Fruit fly (Drosophila melanogaster): Measurements from ENCODE around the gene Scsalpha1.

The Scsalpha1 gene

DNA sequence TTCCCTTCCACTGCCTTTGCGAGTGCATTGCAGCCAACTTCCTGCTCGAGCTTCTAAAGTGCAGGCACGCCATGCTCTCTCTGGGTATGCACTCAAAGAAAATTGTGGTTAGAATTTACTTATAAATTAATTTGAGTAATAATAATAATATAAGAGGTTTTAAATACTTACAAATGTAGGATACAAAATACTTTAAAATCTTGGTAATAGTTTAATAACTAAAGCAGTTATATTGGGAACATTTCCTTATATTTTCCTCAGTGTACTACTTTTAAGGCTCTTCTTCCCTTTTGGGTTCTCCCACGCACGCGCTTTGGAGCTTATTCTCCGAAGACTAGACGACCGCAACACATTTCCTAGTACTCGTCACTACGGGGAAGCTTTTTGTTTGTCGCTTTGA lies 12.5 kb downstream of the Scsalpha1 start (continued):
- TF ChIP-seq sisA (GFP tag; IDR thresholded peaks at IDR 0.05) (peak; percentile 68), ara (GFP tag; IDR thresholded peaks at IDR 0.05) (peak; percentile 56; the same call in 1 of the 2 replicates), knrl (GFP tag; IDR thresholded peaks at IDR 0.05; ENCODE audit: partially characterized antibody) (no peak), CG1647 (GFP tag; optimal IDR thresholded peaks at IDR 0.05) (no peak), CG9727 (GFP tag; optimal IDR thresholded peaks at IDR 0.05) (peak; percentile 84), Nf-YB (GFP tag; optimal IDR thresholded peaks at IDR 0.05) (peak; percentile 62), CG1792 (GFP tag; optimal IDR thresholded peaks at IDR 0.05) (no peak), Aef1 (GFP tag; IDR thresholded peaks at IDR 0.05) (peak; percentile 70), ems (GFP tag; optimal IDR thresholded peaks at IDR 0.05) (no peak), CG8281 (tag; optimal IDR thresholded peaks at IDR 0.05) (no peak), CG10462 (GFP tag; optimal IDR thresholded peaks at IDR 0.05) (peak; percentile 57), exex (tag; optimal IDR thresholded peaks at IDR 0.05) (peak; percentile 42), ken (GFP tag; IDR thresholded peaks at IDR 0.05) (peak; percentile 50; the same call in 1 of the 3 replicates), E2f1 (GFP tag; IDR thresholded peaks at IDR 0.05) (peak; percentile 80), C15 (GFP tag; IDR thresholded peaks at IDR 0.05) (peak; percentile 55; the same call in 1 of the 3 replicates), her (GFP tag; optimal IDR thresholded peaks at IDR 0.05) (no peak), mld (GFP tag; IDR thresholded peaks at IDR 0.05; ENCODE audit: partially characterized antibody) (no peak), CG4730 (GFP tag; IDR thresholded peaks at IDR 0.05) (peak; percentile 63), sim (GFP tag; IDR thresholded peaks at IDR 0.05) (peak; percentile 61; the same call in 1 of the 2 replicates), CG15696 (tag; optimal IDR thresholded peaks at IDR 0.05) (peak; percentile 49), Adf1 (GFP tag; IDR thresholded peaks at IDR 0.05) (peak; percentile 48; the same call in 1 of the 2 replicates), ATbp (GFP tag; optimal IDR thresholded peaks at IDR 0.05) (peak; percentile 77), CG18619 (GFP tag; optimal IDR thresholded peaks at IDR 0.05) (peak; percentile 80), CG3838 (GFP tag; optimal IDR thresholded peaks at IDR 0.05) (no peak), ro (GFP tag; IDR thresholded peaks at IDR 0.05) (no peak), trh (GFP tag; optimal IDR thresholded peaks at IDR 0.05) (peak; percentile 54), CG14965 (GFP tag; optimal IDR thresholded peaks at IDR 0.05; ENCODE audit: borderline replicate concordance) (no peak), CG11456 (GFP tag; IDR thresholded peaks at IDR 0.05) (peak; percentile 70; the same call in 2 of the 3 replicates), jumu (GFP tag; optimal IDR thresholded peaks at IDR 0.05) (no peak), amos (GFP tag; IDR thresholded peaks at IDR 0.05; ENCODE audit: partially characterized antibody) (no peak), fd96Cb (tag; optimal IDR thresholded peaks at IDR 0.05) (peak; percentile 83), sob (GFP tag; IDR thresholded peaks at IDR 0.05) (peak; percentile 58; the same call in 1 of the 2 replicates), vnd (GFP tag; IDR thresholded peaks at IDR 0.05; ENCODE audit: partially characterized antibody) (no peak), CG11560 (tag; IDR thresholded peaks at IDR 0.05) (peak; percentile 56; the same call in 1 of the 3 replicates), CG30431 (GFP tag; optimal IDR thresholded peaks at IDR 0.05) (peak; percentile 26), Atf6 (GFP tag; IDR thresholded peaks at IDR 0.05) (peak; percentile 91), cg (GFP tag; optimal IDR thresholded peaks at IDR 0.05) (no peak), Fer3 (tag; optimal IDR thresholded peaks at IDR 0.05) (peak; percentile 89), Jarid2 (GFP tag; optimal IDR thresholded peaks at IDR 0.05) (peak; percentile 43), Elba2 (GFP tag; optimal IDR thresholded peaks at IDR 0.05) (no peak), tgo (GFP tag; IDR thresholded peaks at IDR 0.05) (peak; percentile 85), ssp (GFP tag; IDR thresholded peaks at IDR 0.05) (peak; percentile 47; the same call in 1 of the 2 replicates), CG32772 (GFP tag; IDR thresholded peaks at IDR 0.05) (peak; percentile 78), ftz-f1 (GFP tag; optimal IDR thresholded peaks at IDR 0.05) (no peak), MESR4 (GFP tag; optimal IDR thresholded peaks at IDR 0.05) (peak; percentile 6), Sox102F (GFP tag; optimal IDR thresholded peaks at IDR 0.05) (peak; percentile 88), CG15269 (tag; optimal IDR thresholded peaks at IDR 0.05) (peak; percentile 92), CG1233 (GFP tag; optimal IDR thresholded peaks at IDR 0.05) (peak; percentile 17), ham (GFP tag; IDR thresholded peaks at IDR 0.05) (no peak), sd (tag; optimal IDR thresholded peaks at IDR 0.05) (no peak), en (GFP tag; optimal IDR thresholded peaks at IDR 0.05) (no peak)

All from whole organism, embryonic.